Fruit fly (Drosophila melanogaster) whole organism, wandering third instar larva: ENCODE results near the gene CG17300.

Source experiments
- Abd-B ChIP-seq: fragments of >200 bp; optimal IDR thresholded peaks from 2 replicates; lab custom pipeline; 2017; ENCODE audit warnings: missing biosample characterization, missing genetic modification characterization
- CG32264 ChIP-seq: fragments of 200-800 bp; sonication (Bioruptor generic); optimal IDR thresholded peaks from 2 replicates; lab custom pipeline; 2016; ENCODE audit warnings: missing biosample characterization, missing genetic modification characterization
- CG9705 ChIP-seq: fragments of 200-800 bp; sonication (Bioruptor generic); optimal IDR thresholded peaks from 2 replicates; lab custom pipeline; 2018; ENCODE audit warnings: missing biosample characterization, mild to moderate bottlenecking, missing genetic modification characterization
- CrebA ChIP-seq: fragments of 200-800 bp; sonication (Bioruptor generic); optimal IDR thresholded peaks from 2 replicates; lab custom pipeline; 2016; ENCODE audit warnings: missing biosample characterization, mild to moderate bottlenecking, missing genetic modification characterization, borderline replicate concordance
- Dfd ChIP-seq: fragments of >200 bp; optimal IDR thresholded peaks from 2 replicates; lab custom pipeline; 2017; ENCODE audit warnings: missing biosample characterization, missing genetic modification characterization
- Dif ChIP-seq: fragments of 200-275, 200-300 bp; sonication (Bioruptor generic); optimal IDR thresholded peaks from 2 replicates; lab custom pipeline; 2018; ENCODE audit warnings: missing biosample characterization, missing genetic modification characterization; ENCODE audit not compliant: partially characterized antibody
- GATAd ChIP-seq: sonication (Bioruptor generic); optimal IDR thresholded peaks from 2 replicates; lab custom pipeline; 2016; ENCODE audit warnings: missing biosample characterization, missing genetic modification characterization
- HLH106 ChIP-seq: fragments of 200-800 bp; optimal IDR thresholded peaks from 3 replicates; lab custom pipeline; 2019; ENCODE audit warnings: missing biosample characterization, mild to moderate bottlenecking, missing genetic modification characterization, moderate library complexity
- Hnf4 ChIP-seq: fragments of 200-800 bp; sonication (Bioruptor generic); optimal IDR thresholded peaks from 2 replicates; lab custom pipeline; 2016; ENCODE audit warnings: missing biosample characterization, mild to moderate bottlenecking, missing genetic modification characterization
- Hr78 ChIP-seq: fragments of >200 bp; optimal IDR thresholded peaks from 2 replicates; lab custom pipeline; 2017; ENCODE audit warnings: missing biosample characterization, missing genetic modification characterization
- Hr83 ChIP-seq: fragments of 200-300 bp; sonication (Bioruptor generic); optimal IDR thresholded peaks from 2 replicates; lab custom pipeline; 2016; ENCODE audit warnings: missing biosample characterization, mild to moderate bottlenecking, missing genetic modification characterization, moderate library complexity; ENCODE audit not compliant: poor library complexity, severe bottlenecking
- Jra ChIP-seq: sonication (Bioruptor generic); optimal IDR thresholded peaks from 2 replicates; lab custom pipeline; 2016; ENCODE audit warnings: missing biosample characterization, missing genetic modification characterization
- Mio ChIP-seq: sonication (Bioruptor generic); optimal IDR thresholded peaks from 2 replicates; lab custom pipeline; 2016; ENCODE audit warnings: missing biosample characterization, missing genetic modification characterization
- Myc ChIP-seq: fragments of >200 bp; optimal IDR thresholded peaks from 2 replicates; lab custom pipeline; 2017
- N ChIP-seq: fragments of >200 bp; optimal IDR thresholded peaks from 2 replicates; lab custom pipeline; 2018; ENCODE audit warnings: missing biosample characterization, missing external identifiers, missing genetic modification characterization
- OdsH ChIP-seq: fragments of 200-800 bp; sonication (Bioruptor generic); optimal IDR thresholded peaks from 2 replicates; lab custom pipeline; 2016; ENCODE audit warnings: missing biosample characterization, mild to moderate bottlenecking, missing genetic modification characterization
- Rel ChIP-seq, 2 experiments: fragments of 200-800 bp; sonication (Bioruptor generic) in 1 of 2; optimal IDR thresholded peaks; 2 replicates in 1 of 2; 3 replicates in 1 of 2; lab custom pipeline; 2016 to 2019; ENCODE audit warnings: mild to moderate bottlenecking in 2 of 2, missing biosample characterization in 2 of 2, missing genetic modification characterization in 2 of 2, moderate library complexity in 1 of 2
- Sp1 ChIP-seq: fragments of 200-800 bp; sonication (Bioruptor generic); optimal IDR thresholded peaks from 3 replicates; lab custom pipeline; 2019; ENCODE audit warnings: missing biosample characterization, mild to moderate bottlenecking, missing genetic modification characterization, moderate library complexity
- Vsx2 ChIP-seq: fragments of 200-300, 225-300 bp; sonication (Bioruptor generic); optimal IDR thresholded peaks from 2 replicates; lab custom pipeline; 2018; ENCODE audit warnings: missing biosample characterization, missing genetic modification characterization; ENCODE audit not compliant: partially characterized antibody
- br ChIP-seq: fragments of 200-800 bp; sonication (Bioruptor generic); optimal IDR thresholded peaks from 2 replicates; lab custom pipeline; 2016; ENCODE audit warnings: missing biosample characterization, missing genetic modification characterization
- brk ChIP-seq: fragments of 200-800 bp; sonication (Bioruptor generic); optimal IDR thresholded peaks from 2 replicates; lab custom pipeline; 2016; ENCODE audit warnings: missing biosample characterization, mild to moderate bottlenecking, missing genetic modification characterization
- dl ChIP-seq, 2 experiments: fragments of 175-275, 200-275 bp in 1 of 2; fragments of 200-275 bp in 1 of 2; sonication (Bioruptor generic); optimal IDR thresholded peaks; lab custom pipeline; 2018; ENCODE audit warnings: mild to moderate bottlenecking in 2 of 2, missing biosample characterization in 2 of 2, missing genetic modification characterization in 2 of 2, moderate library complexity in 2 of 2; ENCODE audit not compliant: partially characterized antibody in 2 of 2, insufficient read depth in 1 of 2
- dmrt93B ChIP-seq: fragments of 200-800 bp; sonication (Bioruptor generic); optimal IDR thresholded peaks from 2 replicates; lab custom pipeline; 2018; ENCODE audit warnings: missing biosample characterization, mild to moderate bottlenecking, missing genetic modification characterization
- dsf ChIP-seq: sonication (Bioruptor generic); optimal IDR thresholded peaks from 2 replicates; lab custom pipeline; 2016; ENCODE audit warnings: missing biosample characterization, missing genetic modification characterization, borderline replicate concordance
- ey ChIP-seq: fragments of 200-800 bp; sonication (Bioruptor generic); optimal IDR thresholded peaks from 2 replicates; lab custom pipeline; 2016; ENCODE audit warnings: missing biosample characterization, missing genetic modification characterization
- foxo ChIP-seq, 2 experiments: fragments of 200-800 bp; sonication (Bioruptor generic); optimal IDR thresholded peaks; 2 replicates in 1 of 2; 3 replicates in 1 of 2; lab custom pipeline; 2016 to 2017; ENCODE audit warnings: missing biosample characterization in 2 of 2, missing genetic modification characterization in 2 of 2
- fru ChIP-seq: fragments of 200-800 bp; sonication (Bioruptor generic); optimal IDR thresholded peaks from 3 replicates; lab custom pipeline; 2016; ENCODE audit warnings: missing biosample characterization, mild to moderate bottlenecking, missing genetic modification characterization
- h ChIP-seq: fragments of 200-800 bp; sonication (Bioruptor generic); optimal IDR thresholded peaks from 3 replicates; lab custom pipeline; 2016; ENCODE audit warnings: missing biosample characterization, mild to moderate bottlenecking, missing genetic modification characterization
- jim ChIP-seq: fragments of 175-275, 200-325 bp; sonication (Bioruptor generic); optimal IDR thresholded peaks from 2 replicates; lab custom pipeline; 2016; ENCODE audit warnings: missing biosample characterization, mild to moderate bottlenecking, missing genetic modification characterization
- lola ChIP-seq: fragments of >200 bp; optimal IDR thresholded peaks from 2 replicates; lab custom pipeline; 2017; ENCODE audit warnings: missing biosample characterization, missing genetic modification characterization
- pan ChIP-seq: fragments of >200 bp; optimal IDR thresholded peaks from 2 replicates; lab custom pipeline; 2017
- psq ChIP-seq: fragments of 200-800 bp; sonication (Bioruptor generic); optimal IDR thresholded peaks from 3 replicates; lab custom pipeline; 2017; ENCODE audit warnings: missing biosample characterization, mild to moderate bottlenecking, missing genetic modification characterization, moderate library complexity
- rgr ChIP-seq: fragments of 200-800 bp; sonication (Bioruptor generic); optimal IDR thresholded peaks from 3 replicates; lab custom pipeline; 2016; ENCODE audit warnings: missing biosample characterization, mild to moderate bottlenecking, missing genetic modification characterization
- sage ChIP-seq: fragments of 200-800 bp; sonication (Bioruptor generic); optimal IDR thresholded peaks from 2 replicates; lab custom pipeline; 2016; ENCODE audit warnings: missing biosample characterization, mild to moderate bottlenecking, missing genetic modification characterization
- sv ChIP-seq: fragments of 200-800 bp; sonication (Bioruptor generic); optimal IDR thresholded peaks from 3 replicates; lab custom pipeline; 2016; ENCODE audit warnings: missing biosample characterization, missing genetic modification characterization
- tai ChIP-seq: sonication (Bioruptor generic); optimal IDR thresholded peaks from 2 replicates; lab custom pipeline; 2016; ENCODE audit warnings: missing biosample characterization, missing genetic modification characterization
- usp ChIP-seq: fragments of >200 bp; optimal IDR thresholded peaks from 2 replicates; lab custom pipeline; 2017; ENCODE audit warnings: missing biosample characterization, missing genetic modification characterization
- woc ChIP-seq: sonication (Bioruptor generic); optimal IDR thresholded peaks from 2 replicates; lab custom pipeline; 2016; ENCODE audit warnings: missing biosample characterization, mild to moderate bottlenecking, missing genetic modification characterization

The CG17300 gene

dm6 chr3L:13046758-13047157 is 40.3 kb downstream of the CG17300 start, which contains the start of gene CG11279:
Gene CG11279, plus strand, starts transcription at chr3L:13046977.
- TF ChIP-seq tai (GFP tag; lab: Kevin White, UChicago) (no peak), Jra (GFP tag; lab: Kevin White, UChicago) (no peak), dsf (GFP tag; lab: Kevin White, UChicago) (no peak), CG9705 (no peak), HLH106 (tag; lab: Kevin White, UChicago) (no peak), usp (GFP tag; lab: Kevin White, UChicago) (no peak), Mio (GFP tag; lab: Kevin White, UChicago) (no peak), sage (GFP tag; lab: Kevin White, UChicago) (no peak), Hr83 (no peak), br (GFP tag; lab: Kevin White, UChicago) (no peak), rgr (no peak), CG32264 (GFP tag; lab: Kevin White, UChicago) (no peak), Hr78 (no peak), sv (GFP tag; lab: Kevin White, UChicago) (no peak), jim (GFP tag; lab: Kevin White, UChicago) (no peak), dmrt93B (no peak), lola (GFP tag; lab: Kevin White, UChicago) (no peak), foxo (GFP tag; optimal IDR thresholded peaks at IDR 0.05; lab: Kevin White, UChicago) (no peak), OdsH (no peak), dl (GFP tag; optimal IDR thresholded peaks at IDR 0.05; lab: Kevin White, UChicago; ENCODE audit: insufficient read depth in 1 of 2, partially characterized antibody in 2 of 2) (no peak)

dm6 chr3L:13044335-13044814 is 42.7 kb downstream of the CG17300 start, which contains the start of gene Syx13:
Gene Syx13, plus strand, starts transcription at chr3L:13044434.
- TF ChIP-seq Hr78, result no peak
- TF ChIP-seq N (GFP tag; lab: Kevin White, UChicago), result peak; percentile 71
- no peak for TF ChIP-seq sage (GFP tag; lab: Kevin White, UChicago)
- no peak for TF ChIP-seq Rel (GFP tag; optimal IDR thresholded peaks at IDR 0.05; lab: Kevin White, UChicago)
- TF ChIP-seq Rel (tag; optimal IDR thresholded peaks at IDR 0.05; lab: Kevin White, UChicago), result peak; percentile 98
- no peak for TF ChIP-seq CG9705
- TF ChIP-seq woc (GFP tag; lab: Kevin White, UChicago), result no peak
- TF ChIP-seq CrebA, result no peak
- peak; percentile 33 for TF ChIP-seq Dif (GFP tag; lab: Kevin White, UChicago)
- TF ChIP-seq usp (GFP tag; lab: Kevin White, UChicago), result no peak
- TF ChIP-seq dl (GFP tag; optimal IDR thresholded peaks at IDR 0.05; lab: Kevin White, UChicago; ENCODE audit: insufficient read depth in 1 of 2, partially characterized antibody in 2 of 2), result no peak
- TF ChIP-seq GATAd, result no peak
- TF ChIP-seq Vsx2 (GFP tag; lab: Kevin White, UChicago), result no peak
- no peak for TF ChIP-seq CG32264 (GFP tag; lab: Kevin White, UChicago)
- no peak for TF ChIP-seq sv (GFP tag; lab: Kevin White, UChicago)
- TF ChIP-seq fru (GFP tag; lab: Kevin White, UChicago), result peak; percentile 15
- peak; percentile 34 for TF ChIP-seq h (GFP tag; lab: Kevin White, UChicago)
- TF ChIP-seq OdsH, result peak; percentile 42
- TF ChIP-seq br (GFP tag; lab: Kevin White, UChicago), result no peak
- no peak for TF ChIP-seq Dfd (GFP tag; lab: Kevin White, UChicago)
- TF ChIP-seq dsf (GFP tag; lab: Kevin White, UChicago), result no peak
- peak; percentile 36 for TF ChIP-seq HLH106 (tag; lab: Kevin White, UChicago)
- no peak for TF ChIP-seq Abd-B
- no peak for TF ChIP-seq lola (GFP tag; lab: Kevin White, UChicago)
- TF ChIP-seq dmrt93B, result no peak
- peak; percentile 60 for TF ChIP-seq psq (GFP tag; lab: Kevin White, UChicago)
- peak; percentile 29 for TF ChIP-seq Jra (GFP tag; lab: Kevin White, UChicago)
- TF ChIP-seq foxo (GFP tag; optimal IDR thresholded peaks at IDR 0.05; lab: Kevin White, UChicago), result peak in 1 of 2 experiments; percentile 41
- peak; percentile 7 for TF ChIP-seq rgr
- no peak for TF ChIP-seq Myc (lab: Kevin White, UChicago)
- TF ChIP-seq Sp1 (GFP tag; lab: Kevin White, UChicago), result peak; percentile 44
- no peak for TF ChIP-seq jim (GFP tag; lab: Kevin White, UChicago)
- TF ChIP-seq ey (GFP tag; lab: Kevin White, UChicago), result no peak
- no peak for TF ChIP-seq tai (GFP tag; lab: Kevin White, UChicago)
- no peak for TF ChIP-seq brk (GFP tag; lab: Kevin White, UChicago)
- TF ChIP-seq Mio (GFP tag; lab: Kevin White, UChicago), result no peak
- no peak for TF ChIP-seq Hnf4 (GFP tag; lab: Kevin White, UChicago)
- no peak for TF ChIP-seq pan (lab: Kevin White, UChicago)
- no peak for TF ChIP-seq Hr83
- TF ChIP-seq, all 38 proteins: peak for 12
